Fruit fly (Drosophila melanogaster): ENCODE results near the gene RfC38.
A peak's percentile ranks its signal among the peaks of the same experiment; 100 is the strongest.

The RfC38 gene

dm6 chr2L:11091111-11091510, 39.3 kb downstream of the RfC38 start, which contains the start of gene Wdr59 (continued):
- TF ChIP-seq CG1603 (tag; optimal IDR thresholded peaks at IDR 0.05) (no peak), pho (GFP tag; optimal IDR thresholded peaks at IDR 0.05) (peak; percentile 28), CG7928 (GFP tag; optimal IDR thresholded peaks at IDR 0.05) (peak; percentile 38), CG4328 (GFP tag; optimal IDR thresholded peaks at IDR 0.05) (no peak), Opbp (GFP tag; IDR thresholded peaks at IDR 0.05; ENCODE audit: partially characterized antibody) (peak; percentile 25; the same call in 1 of the 3 replicates), gem (tag; optimal IDR thresholded peaks at IDR 0.05) (no peak), CG12104 (GFP tag; optimal IDR thresholded peaks at IDR 0.05) (no peak), CG9817 (tag; optimal IDR thresholded peaks at IDR 0.05) (peak; percentile 42), Ptx1 (GFP tag; IDR thresholded peaks at IDR 0.05) (0 out of 2 replicates have a peak, but pooled peaks have one; percentile 20), unc-4 (GFP tag; IDR thresholded peaks at IDR 0.05; ENCODE audit: partially characterized antibody) (peak; percentile 79), ken (GFP tag; IDR thresholded peaks at IDR 0.05) (no peak), nmo (GFP tag; optimal IDR thresholded peaks at IDR 0.05) (peak; percentile 71), CG5180 (GFP tag; optimal IDR thresholded peaks at IDR 0.05) (no peak), CG10147 (GFP tag; optimal IDR thresholded peaks at IDR 0.05) (no peak), CG1233 (GFP tag; optimal IDR thresholded peaks at IDR 0.05) (peak; percentile 10), hb (GFP tag; IDR thresholded peaks at IDR 0.05; ENCODE audit: partially characterized antibody) (no peak), CoRest (tag; optimal IDR thresholded peaks at IDR 0.05) (peak; percentile 67), Taf1 (GFP tag; IDR thresholded peaks at IDR 0.05) (no peak), CG2712 (tag; optimal IDR thresholded peaks at IDR 0.05) (peak; percentile 72), CG11456 (GFP tag; IDR thresholded peaks at IDR 0.05) (no peak), chinmo (GFP tag; IDR thresholded peaks at IDR 0.05; ENCODE audit: partially characterized antibody) (no peak), dysf (GFP tag; IDR thresholded peaks at IDR 0.05) (no peak), prd (optimal IDR thresholded peaks at IDR 0.05) (no peak), prd (GFP tag; IDR thresholded peaks at IDR 0.05) (peak; percentile 59; the same call in 1 of the 3 replicates), abd-A (tag; optimal IDR thresholded peaks at IDR 0.05) (no peak), ttk (GFP tag; IDR thresholded peaks at IDR 0.05) (no peak), crp (GFP tag; optimal IDR thresholded peaks at IDR 0.05) (peak in 1 of 2 experiments; percentile 25), danr (GFP tag; IDR thresholded peaks at IDR 0.05) (no peak), fu2 (GFP tag; optimal IDR thresholded peaks at IDR 0.05) (no peak), CG32772 (GFP tag; IDR thresholded peaks at IDR 0.05) (peak; percentile 31; the same call in 1 of the 2 replicates), stc (GFP tag; IDR thresholded peaks at IDR 0.05) (no peak), Deaf1 (tag; optimal IDR thresholded peaks at IDR 0.05) (no peak), az2 (GFP tag; optimal IDR thresholded peaks at IDR 0.05) (peak; percentile 58), caup (GFP tag; optimal IDR thresholded peaks at IDR 0.05; ENCODE audit: severe bottlenecking) (no peak), lbe (GFP tag; optimal IDR thresholded peaks at IDR 0.05) (no peak), jing (GFP tag; optimal IDR thresholded peaks at IDR 0.05) (no peak), amos (GFP tag; IDR thresholded peaks at IDR 0.05; ENCODE audit: partially characterized antibody) (peak; percentile 58; the same call in 1 of the 2 replicates), Bdp1 (GFP tag; optimal IDR thresholded peaks at IDR 0.05) (no peak), tin (GFP tag; optimal IDR thresholded peaks at IDR 0.05) (peak; percentile 27), CG13123 (GFP tag; optimal IDR thresholded peaks at IDR 0.05) (no peak), Hsf (GFP tag; optimal IDR thresholded peaks at IDR 0.05) (peak; percentile 48), CG6175 (GFP tag; IDR thresholded peaks at IDR 0.05) (no peak), ftz-f1 (GFP tag; optimal IDR thresholded peaks at IDR 0.05) (no peak), pb (GFP tag; optimal IDR thresholded peaks at IDR 0.05) (no peak), CG3163 (GFP tag; optimal IDR thresholded peaks at IDR 0.05) (no peak), CG10267 (tag; optimal IDR thresholded peaks at IDR 0.05) (peak; percentile 69), dimm (GFP tag; IDR thresholded peaks at IDR 0.05) (no peak), emc (GFP tag; optimal IDR thresholded peaks at IDR 0.05) (no peak), al (GFP tag; IDR thresholded peaks at IDR 0.05) (peak; percentile 26; the same call in 1 of the 2 replicates), CG31441 (GFP tag; IDR thresholded peaks at IDR 0.05) (no peak), hbn (GFP tag; IDR thresholded peaks at IDR 0.05; ENCODE audit: partially characterized antibody) (peak; percentile 77)
